Worm (Caenorhabditis elegans) whole organism, L4/young adult: Measurements from ENCODE around the gene grdn-1.

ENCODE experiments used
- W03F9.2 ChIP-seq: fragments of 150-350 bp; optimal IDR thresholded peaks from 2 replicates; lab custom pipeline; 2014; ENCODE audit warnings: missing biosample characterization, missing genetic modification characterization
- dao-5 ChIP-seq: sonication (generic microtip); optimal IDR thresholded peaks from 2 replicates; lab custom pipeline; 2016; ENCODE audit warnings: missing genotype, missing genetic modification characterization, moderate library complexity, missing compliant biosample characterization
- him-1 ChIP-seq: sonication (generic microtip); optimal IDR thresholded peaks from 2 replicates; lab custom pipeline; 2016; ENCODE audit warnings: missing genotype, missing genetic modification reagents, missing genetic modification characterization, missing compliant biosample characterization

DNA sequence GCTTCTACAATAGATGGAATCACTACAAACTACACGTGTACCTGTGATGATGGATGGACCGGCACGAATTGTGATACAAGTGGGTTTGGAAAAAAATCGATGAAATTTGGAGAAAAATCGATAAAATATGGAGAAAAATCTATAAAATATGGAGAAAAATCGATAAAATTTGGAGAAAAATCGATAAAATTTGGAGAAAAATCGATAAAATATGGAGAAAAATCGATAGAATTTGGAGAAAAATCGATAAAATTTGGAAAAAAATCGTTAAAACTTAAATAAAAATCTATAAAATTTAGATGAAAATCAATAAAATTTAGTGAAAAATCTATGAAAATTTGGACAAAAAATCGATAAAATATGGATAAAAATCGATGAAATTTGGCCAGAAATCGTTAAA lies 51.7 kb downstream of the grdn-1 start:
- TF ChIP-seq dao-5 (no peak), him-1 (tag; lab: Kevin White, UChicago) (no peak), W03F9.2 (tag; lab: Kevin White, UChicago) (no peak)
